Fruit fly (Drosophila melanogaster): ENCODE results near the gene PolQ.

DNA sequence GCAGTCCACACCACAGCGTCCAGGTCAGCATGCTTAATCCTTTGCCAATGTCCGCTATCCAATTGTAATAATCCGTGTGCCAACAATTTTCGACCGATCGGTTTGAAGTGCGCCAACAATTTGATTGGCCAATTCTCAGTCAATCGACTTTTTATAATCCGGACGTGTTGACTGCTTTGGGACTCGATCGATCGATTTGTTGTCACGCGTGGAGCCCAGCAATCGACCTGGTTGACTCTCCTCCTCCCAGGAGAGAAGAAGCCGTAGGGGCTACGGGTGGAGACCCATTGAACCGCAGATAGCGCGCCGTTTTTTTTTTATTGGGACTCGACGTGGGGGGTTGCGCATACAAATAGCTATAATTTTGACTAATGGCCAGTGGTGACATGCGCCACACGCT is 30.8 kb downstream of the PolQ start, which contains the start of gene Cyp313a4:
- TF ChIP-seq Pif1B (GFP tag; optimal IDR thresholded peaks at IDR 0.05) (no peak), gl (tag; optimal IDR thresholded peaks at IDR 0.05) (no peak)

Measured in whole organism, pupa.